Worm (Caenorhabditis elegans) whole organism, young adult: ENCODE data around the gene dhs-24.

ENCODE experiments used
- F55B11.4 ChIP-seq: sonication (generic microtip); optimal IDR thresholded peaks from 2 replicates; lab custom pipeline; 2016; ENCODE audit warnings: missing compliant biosample characterization, missing genetic modification characterization, borderline replicate concordance; ENCODE audit not compliant: insufficient read depth
- K11D2.4 ChIP-seq: fragments of 200-800 bp; sonication (Bioruptor generic); IDR thresholded peaks from 2 replicates; pipeline ENCODE4 v1.3.6; 2022; ENCODE audit warnings: missing genetic modification reagents, missing genetic modification characterization, missing compliant biosample characterization

DNA sequence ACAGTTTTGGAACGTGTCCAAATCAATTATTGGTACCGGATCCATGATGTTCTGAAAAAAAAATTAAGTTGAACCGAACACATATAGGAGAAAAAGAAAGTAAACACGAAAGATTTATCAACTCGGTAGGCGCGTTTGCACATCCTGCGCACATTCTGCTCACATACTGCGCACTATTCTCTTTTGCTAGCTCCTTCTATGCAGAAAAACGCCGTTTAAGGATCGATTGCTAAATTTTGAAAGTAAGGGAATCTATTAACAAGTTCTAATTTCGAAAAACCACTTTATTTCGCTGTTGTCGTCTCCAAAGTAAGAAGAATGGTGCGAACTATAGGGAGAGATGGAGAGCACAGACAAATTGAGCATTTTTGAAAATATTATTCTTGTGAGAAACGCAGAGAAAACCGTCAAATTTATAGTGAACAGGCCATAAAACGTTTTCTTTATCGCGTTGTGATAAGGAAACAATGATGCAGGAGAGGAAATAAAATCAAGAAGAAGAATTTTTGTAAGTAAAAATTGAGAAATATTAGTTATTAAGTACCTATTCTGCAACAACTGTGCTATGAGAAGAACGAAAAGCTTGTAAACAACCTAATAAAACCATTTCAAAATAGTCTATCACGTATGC, 35.5 kb upstream of the dhs-24 start, which contains the start of gene Y60A3A.24:
- TF ChIP-seq K11D2.4 = no peak
- no peak for TF ChIP-seq F55B11.4 (tag; lab: Kevin White, UChicago)
